Fruit fly (Drosophila melanogaster): ENCODE results near the gene CG13838.

- TF ChIP-seq CG4496 (GFP tag; IDR thresholded peaks at IDR 0.05): no peak
- no peak for TF ChIP-seq CG17806 (tag; optimal IDR thresholded peaks at IDR 0.05)
- no peak for TF ChIP-seq Pif1A (GFP tag; optimal IDR thresholded peaks at IDR 0.05)
Observed at dm6 chr3R:23041941-23042340, at the start of gene CG13838.

Data from whole organism, pupa.